Fruit fly (Drosophila melanogaster): ENCODE measurements around the gene CG13314.

DNA sequence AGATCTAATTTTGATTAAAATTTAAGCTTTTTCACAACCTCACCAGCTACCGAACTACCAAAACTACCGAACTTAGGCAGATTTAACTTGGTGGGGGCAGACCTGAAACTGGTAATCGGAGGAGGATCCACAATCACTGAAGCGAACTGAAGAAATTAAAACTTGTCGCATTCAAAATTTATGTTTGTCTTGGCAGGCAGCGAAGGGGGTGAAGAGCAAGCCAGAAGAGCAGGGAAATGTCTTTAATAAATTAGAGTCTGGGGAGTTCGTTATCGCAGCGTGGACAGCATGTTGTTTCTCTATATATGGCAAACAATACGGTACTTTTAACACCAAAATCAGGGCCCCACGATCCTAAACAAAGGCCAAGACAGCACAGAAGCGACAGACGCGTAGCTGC lies 43.6 kb downstream of the CG13314 start:
- TF ChIP-seq CTCF (optimal IDR thresholded peaks at IDR 0.05) = no peak
- no peak for TF ChIP-seq CG8478 (optimal IDR thresholded peaks at IDR 0.05)

Measured in S2 (cell line).